Worm (Caenorhabditis elegans): Measurements from ENCODE around the gene F34D6.1.

F34D6.1 gene

ce11 chrII:2710919-2711318 is 29.9 kb upstream of the F34D6.1 start, which contains the start of gene T05A8.2:
Gene T05A8.2, minus strand, starts transcription at chrII:2711019.
- TF ChIP-seq ztf-11 (tag; optimal IDR thresholded peaks at IDR 0.05) (no peak), nhr-67 (tag; optimal IDR thresholded peaks at IDR 0.05) (no peak), pha-4 (tag; optimal IDR thresholded peaks at IDR 0.05) (no peak), fkh-10 (GFP tag; optimal IDR thresholded peaks at IDR 0.05) (no peak), egl-5 (tag; optimal IDR thresholded peaks at IDR 0.05) (no peak), zag-1 (tag; optimal IDR thresholded peaks at IDR 0.05) (no peak), ZK546.5 (tag; optimal IDR thresholded peaks at IDR 0.05) (no peak), nhr-25 (tag; optimal IDR thresholded peaks at IDR 0.05) (no peak), nhr-43 (tag; optimal IDR thresholded peaks at IDR 0.05; ENCODE audit: poor library complexity, severe bottlenecking) (no peak), lin-15B (tag; optimal IDR thresholded peaks at IDR 0.05) (no peak), fkh-2 (tag; optimal IDR thresholded peaks at IDR 0.05) (no peak), elt-3 (tag; optimal IDR thresholded peaks at IDR 0.05) (no peak), elt-2 (tag; optimal IDR thresholded peaks at IDR 0.05) (no peak), ceh-9 (tag; optimal IDR thresholded peaks at IDR 0.05) (no peak), nhr-28 (tag; optimal IDR thresholded peaks at IDR 0.05) (no peak), fos-1 (tag; optimal IDR thresholded peaks at IDR 0.05) (no peak)

- TF ChIP-seq ztf-4 (tag; optimal IDR thresholded peaks at IDR 0.05) = no peak
- no peak for TF ChIP-seq tbx-2 (tag; optimal IDR thresholded peaks at IDR 0.05)
- TF ChIP-seq mdl-1 (tag; optimal IDR thresholded peaks at IDR 0.05) = no peak
- TF ChIP-seq snpc-4 (tag; optimal IDR thresholded peaks at IDR 0.05) = no peak
- no peak for TF ChIP-seq elt-2 (tag; optimal IDR thresholded peaks at IDR 0.05)
- TF ChIP-seq jun-1 (tag; optimal IDR thresholded peaks at IDR 0.05) = no peak
- TF ChIP-seq fkh-2 (tag; optimal IDR thresholded peaks at IDR 0.05) = no peak
- TF ChIP-seq pha-4 (tag; optimal IDR thresholded peaks at IDR 0.05) = no peak
- TF ChIP-seq nhr-67 (tag; optimal IDR thresholded peaks at IDR 0.05) = no peak
- TF ChIP-seq fkh-10 (GFP tag; optimal IDR thresholded peaks at IDR 0.05) = no peak
- no peak for TF ChIP-seq ama-1 (optimal IDR thresholded peaks at IDR 0.05)
- TF ChIP-seq mml-1 (tag; optimal IDR thresholded peaks at IDR 0.05) = no peak
- TF ChIP-seq hmg-11 (tag; optimal IDR thresholded peaks at IDR 0.05) = no peak
Measured at ce11 chrII:2709942-2710341, 28.9 kb upstream of the F34D6.1 start, which contains the start of gene T05A8.1. Gene T05A8.1, minus strand, starts transcription at chrII:2710042.

- TF ChIP-seq jun-1 (tag; optimal IDR thresholded peaks at IDR 0.05) = no peak
- TF ChIP-seq lin-39 (tag; optimal IDR thresholded peaks at IDR 0.05) = peak; percentile 16
- no peak for TF ChIP-seq ZK546.5 (tag; optimal IDR thresholded peaks at IDR 0.05)
- no peak for TF ChIP-seq mdl-1 (tag; optimal IDR thresholded peaks at IDR 0.05)
- no peak for TF ChIP-seq lsy-12 (tag; optimal IDR thresholded peaks at IDR 0.05)
- no peak for TF ChIP-seq zag-1 (tag; optimal IDR thresholded peaks at IDR 0.05)
- no peak for TF ChIP-seq snpc-4 (tag; optimal IDR thresholded peaks at IDR 0.05)
- TF ChIP-seq R02D3.7 (tag; optimal IDR thresholded peaks at IDR 0.05) = no peak
- no peak for TF ChIP-seq unc-62 (GFP tag; optimal IDR thresholded peaks at IDR 0.05)
- peak; percentile 23 for TF ChIP-seq elt-2 (tag; optimal IDR thresholded peaks at IDR 0.05)
- no peak for TF ChIP-seq fkh-2 (tag; optimal IDR thresholded peaks at IDR 0.05)
- no peak for TF ChIP-seq pqm-1 (tag; optimal IDR thresholded peaks at IDR 0.05)
- TF ChIP-seq fkh-10 (GFP tag; optimal IDR thresholded peaks at IDR 0.05) = no peak
- TF ChIP-seq egl-5 (tag; optimal IDR thresholded peaks at IDR 0.05) = peak; percentile 15
- TF ChIP-seq ztf-4 (tag; optimal IDR thresholded peaks at IDR 0.05) = no peak
Measured at ce11 chrII:2707872-2708271, 26.9 kb upstream of the F34D6.1 start, which contains the start of gene Y47G7B.2. Gene Y47G7B.2, minus strand, starts transcription at chrII:2708014.

- TF ChIP-seq daf-12 (tag; optimal IDR thresholded peaks at IDR 0.05) (no peak), mdl-1 (tag; optimal IDR thresholded peaks at IDR 0.05) (no peak), nhr-11 (tag; optimal IDR thresholded peaks at IDR 0.05) (no peak), unc-62 (GFP tag; optimal IDR thresholded peaks at IDR 0.05) (no peak), snpc-4 (tag; optimal IDR thresholded peaks at IDR 0.05) (no peak), ama-1 (optimal IDR thresholded peaks at IDR 0.05) (no peak), lin-15B (tag; optimal IDR thresholded peaks at IDR 0.05) (no peak), nhr-43 (tag; optimal IDR thresholded peaks at IDR 0.05; ENCODE audit: poor library complexity, severe bottlenecking) (no peak), jun-1 (tag; optimal IDR thresholded peaks at IDR 0.05) (no peak), egl-27 (tag; optimal IDR thresholded peaks at IDR 0.05) (no peak), sea-2 (GFP tag; optimal IDR thresholded peaks at IDR 0.05) (no peak), pha-4 (tag; optimal IDR thresholded peaks at IDR 0.05) (no peak), elt-1 (tag; optimal IDR thresholded peaks at IDR 0.05) (no peak), nhr-237 (tag; optimal IDR thresholded peaks at IDR 0.05) (no peak), nhr-12 (tag; optimal IDR thresholded peaks at IDR 0.05) (no peak), skn-1 (tag; optimal IDR thresholded peaks at IDR 0.05) (no peak), ztf-11 (tag; optimal IDR thresholded peaks at IDR 0.05) (no peak)
Measured at ce11 chrII:2705200-2705599, 24.2 kb upstream of the F34D6.1 start, which contains the start of gene srh-128. Gene srh-128, minus strand, starts transcription at chrII:2705300.

Data from whole organism, L3 larva.